Worm (Caenorhabditis elegans) whole organism, L4 larva: ENCODE data around the gene T08G5.15.

ENCODE experiments used
- zag-1 ChIP-seq: fragments of 150-350 bp; optimal IDR thresholded peaks from 2 replicates; lab custom pipeline; 2014; ENCODE audit warnings: missing biosample characterization, missing genetic modification characterization

T08G5.15 gene

ce11 chrV:13980807-13981206 lies 42.2 kb downstream of the T08G5.15 start, which contains the start of gene eol-1:
TSS of gene eol-1 (minus strand) at chrV:13980907.
- no peak for TF ChIP-seq zag-1 (tag; lab: Kevin White, UChicago)
